Worm (Caenorhabditis elegans): ENCODE measurements around the gene srw-129.
"Not testable (repeated sequence)": the region's sequence is repeated elsewhere in the genome, so short reads cannot be mapped to it uniquely, and the experiment has no call there.

Gene srw-129

DNA sequence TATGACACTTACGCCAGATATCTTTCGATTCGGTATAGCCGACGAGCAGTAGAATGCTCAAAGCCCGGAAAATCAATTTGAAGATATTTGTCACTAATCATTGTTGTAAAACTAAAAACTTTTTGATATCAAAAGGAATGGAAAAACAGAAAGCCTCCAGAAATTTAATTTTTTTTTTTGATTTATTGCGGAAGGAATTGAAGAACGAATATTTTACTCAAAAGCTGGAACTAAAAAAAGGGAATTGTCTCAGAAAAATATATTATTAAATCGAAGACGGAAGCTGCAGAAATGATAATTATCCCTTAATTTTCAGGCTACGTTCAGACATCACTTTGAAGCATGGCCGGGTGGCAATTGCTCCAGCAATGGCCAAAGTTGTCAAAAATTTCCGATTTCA, 27.9 kb upstream of the srw-129 start, which contains the start of gene srw-137 (continued):
- TF ChIP-seq daf-19 (GFP tag; conservative IDR thresholded peaks at IDR 0.05) (no peak), zag-1 (tag; optimal IDR thresholded peaks at IDR 0.05) (no peak)

ce11 chrV:2945602-2946001, 26.1 kb upstream of the srw-129 start, which contains the start of gene srh-87:
TSS of gene srh-87 (minus strand) at chrV:2945702.
- TF ChIP-seq lin-29 (GFP tag; IDR thresholded peaks at IDR 0.05) (no peak), zfp-3 (GFP tag; conservative IDR thresholded peaks at IDR 0.05) (no peak), mep-1 (tag; optimal IDR thresholded peaks at IDR 0.05) (no peak), hif-1 (tag; optimal IDR thresholded peaks at IDR 0.05) (no peak)

- TF ChIP-seq aly-2 (tag; optimal IDR thresholded peaks at IDR 0.05); mxl-3 (GFP tag; optimal IDR thresholded peaks at IDR 0.05); nhr-11 (tag; optimal IDR thresholded peaks at IDR 0.05): not testable (repeated sequence)
Observed at ce11 chrV:2952102-2952501, 19.6 kb upstream of the srw-129 start, which contains the start of gene srw-122. TSS of gene srw-122 (minus strand) at chrV:2952202.

ce11 chrV:2955342-2955741, 16.4 kb upstream of the srw-129 start, which contains the start of gene srh-248:
TSS of gene srh-248 (minus strand) at chrV:2955442.
- TF ChIP-seq lin-1 (GFP tag; IDR thresholded peaks at IDR 0.05); fos-1 (tag; optimal IDR thresholded peaks at IDR 0.05); Y105C5A.15 (GFP tag; IDR thresholded peaks at IDR 0.05): not testable (repeated sequence)

- no peak for TF ChIP-seq nhr-11 (tag; optimal IDR thresholded peaks at IDR 0.05)
- TF ChIP-seq hif-1 (tag; optimal IDR thresholded peaks at IDR 0.05), result no peak
- no peak for TF ChIP-seq aha-1 (tag)
Observed at ce11 chrV:2958202-2958601, 13.5 kb upstream of the srw-129 start, which contains the start of gene srw-142. TSS of gene srw-142 (minus strand) at chrV:2958302.

DNA sequence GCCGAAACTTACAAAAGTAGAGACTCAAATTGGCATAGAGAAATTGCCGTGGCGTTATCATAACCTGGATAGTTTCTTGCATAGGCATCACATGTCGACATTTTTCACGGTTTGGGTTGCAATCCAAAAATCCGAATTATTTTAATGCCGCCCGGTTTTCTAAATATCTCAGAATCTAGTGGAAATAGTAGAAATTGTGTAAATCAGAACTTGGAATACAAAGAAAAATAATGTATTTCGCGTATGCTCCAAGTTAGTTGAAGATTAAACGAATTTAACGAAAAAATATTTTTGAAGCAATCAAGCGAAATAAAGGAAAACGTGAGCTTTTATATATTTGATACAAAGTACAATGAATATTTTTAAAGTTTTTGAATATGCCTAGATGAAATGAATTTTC, 10.9 kb upstream of the srw-129 start, which contains the start of gene srw-144:
Gene srw-144, minus strand, starts transcription at position 101 of the 400 bp plus-strand sequence.
- no peak for TF ChIP-seq egl-43 (GFP tag; IDR thresholded peaks at IDR 0.05)
- no peak for TF ChIP-seq cey-2 (tag; optimal IDR thresholded peaks at IDR 0.05; ENCODE audit: borderline replicate concordance, insufficient read depth)
- TF ChIP-seq Y75B8A.6 (GFP tag; IDR thresholded peaks at IDR 0.05), result no peak
- TF ChIP-seq nhr-25 (tag; optimal IDR thresholded peaks at IDR 0.05; ENCODE audit: borderline replicate concordance, insufficient read depth), result no peak
- no peak for TF ChIP-seq lir-3 (tag; optimal IDR thresholded peaks at IDR 0.05)
- TF ChIP-seq ZK546.5 (tag; optimal IDR thresholded peaks at IDR 0.05), result no peak
- no peak for TF ChIP-seq set-16 (GFP tag; IDR thresholded peaks at IDR 0.05)
- no peak for TF ChIP-seq madf-5 (GFP tag; IDR thresholded peaks at IDR 0.05)
- no peak for TF ChIP-seq F49E8.2 (tag; optimal IDR thresholded peaks at IDR 0.05; ENCODE audit: borderline replicate concordance)
- TF ChIP-seq snpc-1.2 (GFP tag; IDR thresholded peaks at IDR 0.05), result no peak
- TF ChIP-seq nhr-48 (tag; optimal IDR thresholded peaks at IDR 0.05), result no peak
- TF ChIP-seq ztf-7 (tag; optimal IDR thresholded peaks at IDR 0.05), result no peak
- no peak for TF ChIP-seq tag-97 (GFP tag; IDR thresholded peaks at IDR 0.05)
- TF ChIP-seq zip-11 (GFP tag; IDR thresholded peaks at IDR 0.05), result no peak
- TF ChIP-seq ces-1 (GFP tag; optimal IDR thresholded peaks at IDR 0.05), result no peak
- no peak for TF ChIP-seq dmd-8 (GFP tag; IDR thresholded peaks at IDR 0.05)
- no peak for TF ChIP-seq Y5F2A.4 (GFP tag; optimal IDR thresholded peaks at IDR 0.05)
- no peak for TF ChIP-seq jun-1 (tag; optimal IDR thresholded peaks at IDR 0.05)
- TF ChIP-seq daf-8 (GFP tag; IDR thresholded peaks at IDR 0.05), result no peak
- TF ChIP-seq skn-1 (tag; optimal IDR thresholded peaks at IDR 0.05), result no peak

Measured in whole organism, L4 larva.